Worm (Caenorhabditis elegans): Measurements from ENCODE around the gene K05F6.12.

DNA sequence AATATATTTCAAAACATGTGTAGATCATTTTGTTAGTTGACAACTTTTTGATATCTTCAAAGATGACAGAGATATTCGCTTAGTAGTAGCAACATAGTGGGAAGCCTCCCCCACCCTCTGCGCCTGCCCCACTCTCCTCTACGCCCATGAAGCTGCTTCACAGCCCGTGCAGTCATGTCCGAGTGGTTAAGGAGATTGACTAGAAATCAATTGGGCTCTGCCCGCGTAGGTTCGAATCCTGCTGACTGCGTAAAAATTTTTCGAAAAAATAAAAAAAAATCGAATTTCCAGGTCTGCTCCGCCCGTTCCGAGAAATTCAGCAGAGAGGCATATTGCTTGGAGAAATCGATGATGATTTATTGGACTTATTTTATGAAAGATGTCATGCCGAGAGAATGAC, 25.9 kb upstream of the K05F6.12 start:
- no peak for TF ChIP-seq dao-5 (tag; optimal IDR thresholded peaks at IDR 0.05)
- TF ChIP-seq him-1 (tag; optimal IDR thresholded peaks at IDR 0.05) = peak; percentile 56
- no peak for TF ChIP-seq W03F9.2 (tag; optimal IDR thresholded peaks at IDR 0.05)

Measured in whole organism, L4/young adult.